Worm (Caenorhabditis elegans) whole organism, L3 larva: ENCODE data around the gene fbxa-176.

Source experiments
- R02D3.7 ChIP-seq: fragments of 150-350 bp; optimal IDR thresholded peaks from 2 replicates; lab custom pipeline; 2014; ENCODE audit warnings: missing biosample characterization, missing genetic modification characterization
- ama-1 ChIP-seq: fragments of 150-350 bp; optimal IDR thresholded peaks from 2 replicates; lab custom pipeline; 2018
- fos-1 ChIP-seq: fragments of 150-350 bp; optimal IDR thresholded peaks from 2 replicates; lab custom pipeline; 2014; ENCODE audit warnings: missing biosample characterization, missing genetic modification characterization
- nhr-28 ChIP-seq: fragments of 150-350 bp; optimal IDR thresholded peaks from 2 replicates; lab custom pipeline; 2014; ENCODE audit warnings: missing biosample characterization, missing genetic modification characterization
- pha-4 ChIP-seq: fragments of 150-350 bp; optimal IDR thresholded peaks from 2 replicates; lab custom pipeline; 2014; ENCODE audit warnings: missing biosample characterization, missing genetic modification reagents, missing genetic modification characterization
- skn-1 ChIP-seq: fragments of 150-350 bp; optimal IDR thresholded peaks from 2 replicates; lab custom pipeline; 2014; ENCODE audit warnings: missing biosample characterization, missing genetic modification characterization
- unc-62 ChIP-seq: fragments of 150-350 bp; sonication (generic microtip); optimal IDR thresholded peaks from 4 replicates; lab custom pipeline; 2014; ENCODE audit warnings: missing biosample characterization, missing genetic modification reagents, missing genetic modification characterization
- ztf-4 ChIP-seq: fragments of 150-350 bp; optimal IDR thresholded peaks from 2 replicates; lab custom pipeline; 2014; ENCODE audit warnings: missing biosample characterization, missing genetic modification characterization

DNA sequence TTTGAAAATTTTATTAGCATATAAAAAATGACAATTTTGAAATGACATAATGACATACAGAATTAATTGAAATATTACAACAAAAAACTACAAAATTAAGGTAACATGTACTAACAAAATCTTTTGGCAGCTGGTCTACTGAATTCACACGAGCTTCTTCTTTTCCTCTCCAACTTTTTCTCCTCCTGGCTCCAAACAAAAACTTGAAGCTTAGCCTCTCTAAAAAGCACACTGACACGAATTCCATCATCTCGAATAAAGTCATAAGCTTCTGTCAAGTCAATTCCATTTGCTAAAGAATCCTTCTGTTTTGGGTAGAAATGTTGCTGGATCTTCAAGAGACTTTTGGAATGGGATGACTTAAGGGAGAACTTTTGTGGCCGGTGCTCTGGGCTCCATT lies 1.9 kb downstream of the fbxa-176 start:
- TF ChIP-seq nhr-28 (tag; lab: Kevin White, UChicago) (no peak), ztf-4 (no peak), fos-1 (tag; lab: Kevin White, UChicago) (no peak), skn-1 (tag; lab: Kevin White, UChicago) (no peak), unc-62 (GFP tag; lab: Kevin White, UChicago) (no peak), ama-1 (lab: Kevin White, UChicago) (no peak), R02D3.7 (tag; lab: Kevin White, UChicago) (no peak), pha-4 (tag; lab: Kevin White, UChicago) (no peak)
